Fruit fly (Drosophila melanogaster): ENCODE data around the gene CG13855.

The CG13855 gene

dm6 chr3R:22410537-22411360 lies 5.0 kb downstream of the CG13855 start, which contains the start of the genes CG13850 and lqfR (continued):
- TF ChIP-seq CG31365 (tag; optimal IDR thresholded peaks at IDR 0.05) (no peak), PHDP (tag; optimal IDR thresholded peaks at IDR 0.05) (no peak), CG17186 (GFP tag; optimal IDR thresholded peaks at IDR 0.05) (peak; percentile 41), GATAe (GFP tag; conservative IDR thresholded peaks at IDR 0.05) (no peak), CG2129 (GFP tag; IDR thresholded peaks at IDR 0.05; ENCODE audit: partially characterized antibody) (no peak), Blimp-1 (GFP tag; optimal IDR thresholded peaks at IDR 0.05) (no peak), HLH3B (GFP tag; IDR thresholded peaks at IDR 0.05) (peak; percentile 57; the same call in 1 of the 2 replicates), CG31441 (GFP tag; IDR thresholded peaks at IDR 0.05) (peak; percentile 52; the same call in 1 of the 2 replicates), pum (GFP tag; optimal IDR thresholded peaks at IDR 0.05) (peak; percentile 78), lab (GFP tag; optimal IDR thresholded peaks at IDR 0.05) (peak; percentile 76), bigmax (GFP tag; optimal IDR thresholded peaks at IDR 0.05) (peak; percentile 73), h (optimal IDR thresholded peaks at IDR 0.05) (no peak), CG4707 (GFP tag; optimal IDR thresholded peaks at IDR 0.05) (no peak), hkb (optimal IDR thresholded peaks at IDR 0.05) (peak; percentile 52), hkb (GFP tag; IDR thresholded peaks at IDR 0.05) (no peak), CG11560 (tag; IDR thresholded peaks at IDR 0.05) (no peak; the same call in 2 of the 3 replicates), MBD-R2 (GFP tag; IDR thresholded peaks at IDR 0.05) (peak; percentile 76), Taf1 (GFP tag; IDR thresholded peaks at IDR 0.05) (no peak; the same call in 1 of the 2 replicates), prd (optimal IDR thresholded peaks at IDR 0.05) (no peak), prd (GFP tag; IDR thresholded peaks at IDR 0.05) (peak; percentile 60; the same call in 2 of the 3 replicates), CG4424 (GFP tag; optimal IDR thresholded peaks at IDR 0.05) (peak; percentile 84), Dip3 (GFP tag; optimal IDR thresholded peaks at IDR 0.05) (peak; percentile 80), Elba2 (GFP tag; optimal IDR thresholded peaks at IDR 0.05) (peak; percentile 71), lmd (GFP tag; IDR thresholded peaks at IDR 0.05) (peak; percentile 64), B-H1 (GFP tag; IDR thresholded peaks at IDR 0.05) (no peak), CG11723 (GFP tag; optimal IDR thresholded peaks at IDR 0.05) (peak; percentile 58), CG2889 (GFP tag; IDR thresholded peaks at IDR 0.05) (0 out of 3 replicates have a peak, but pooled peaks have one; percentile 38), C15 (GFP tag; IDR thresholded peaks at IDR 0.05) (no peak), cg (GFP tag; optimal IDR thresholded peaks at IDR 0.05) (no peak), CG5953 (GFP tag; IDR thresholded peaks at IDR 0.05) (0 out of 2 replicates have a peak, but pooled peaks have one; percentile 21), sd (tag; optimal IDR thresholded peaks at IDR 0.05) (peak; percentile 45), Gug (GFP tag; IDR thresholded peaks at IDR 0.05) (peak; percentile 59; the same call in 3 of the 4 replicates), CG18262 (tag; optimal IDR thresholded peaks at IDR 0.05) (peak; percentile 76), tna (GFP tag; IDR thresholded peaks at IDR 0.05; ENCODE audit: partially characterized antibody) (no peak), CG10654 (GFP tag; optimal IDR thresholded peaks at IDR 0.05) (peak; percentile 81), CG2199 (GFP tag; IDR thresholded peaks at IDR 0.05) (no peak), twi (tag; optimal IDR thresholded peaks at IDR 0.05) (peak; percentile 57), CG15601 (tag; optimal IDR thresholded peaks at IDR 0.05) (peak; percentile 49), Bteb2 (GFP tag; optimal IDR thresholded peaks at IDR 0.05) (peak; percentile 84), fd96Cb (tag; optimal IDR thresholded peaks at IDR 0.05) (peak; percentile 58), CG10431 (GFP tag; optimal IDR thresholded peaks at IDR 0.05) (peak; percentile 1), chinmo (GFP tag; IDR thresholded peaks at IDR 0.05; ENCODE audit: partially characterized antibody) (no peak), CG16779 (GFP tag; IDR thresholded peaks at IDR 0.05) (no peak), CG8944 (GFP tag; optimal IDR thresholded peaks at IDR 0.05) (peak; percentile 72), Tbp (GFP tag; optimal IDR thresholded peaks at IDR 0.05) (peak; percentile 76), CG32772 (GFP tag; IDR thresholded peaks at IDR 0.05) (no peak), CG7928 (GFP tag; optimal IDR thresholded peaks at IDR 0.05) (peak; percentile 22), CG4820 (GFP tag; optimal IDR thresholded peaks at IDR 0.05) (peak; percentile 83), cwo (GFP tag; optimal IDR thresholded peaks at IDR 0.05) (peak; percentile 58), Dip2 (GFP tag; IDR thresholded peaks at IDR 0.05) (no peak)
